Fruit fly (Drosophila melanogaster): ENCODE data around the gene Yod1.

DNA sequence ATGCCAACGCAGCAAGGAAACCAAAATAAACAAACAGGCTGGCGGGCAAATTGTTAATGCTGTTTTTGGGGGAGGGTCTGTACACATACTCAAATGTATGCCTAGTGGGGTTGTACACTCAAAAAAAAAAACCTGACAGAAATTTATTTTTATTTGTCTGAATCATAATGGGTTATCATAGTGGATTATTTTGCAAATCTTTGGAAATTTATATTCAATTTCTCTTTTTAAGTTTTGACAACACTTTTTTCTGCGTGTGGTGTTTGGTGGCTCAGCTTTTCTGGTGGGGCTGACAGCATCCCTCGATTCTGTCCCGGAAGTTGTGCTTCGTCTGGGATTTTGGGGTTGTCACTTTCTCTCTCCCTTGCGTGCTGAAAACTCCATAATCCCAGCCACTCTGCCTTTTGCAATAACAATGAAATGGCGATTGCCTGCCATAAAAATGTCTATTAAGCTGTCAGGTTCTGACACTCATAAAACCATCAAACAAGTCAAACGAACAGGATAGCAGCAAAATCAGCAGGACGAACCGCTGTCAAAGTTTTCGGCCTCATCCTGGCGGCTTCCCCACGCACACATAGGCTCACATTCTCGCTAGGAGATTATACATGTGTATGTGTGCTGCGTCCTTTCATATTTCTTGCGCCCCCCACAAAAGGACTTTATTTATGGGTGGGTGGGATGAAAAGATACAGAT is 21.4 kb downstream of the Yod1 start:
- TF ChIP-seq CG8319 (GFP tag; optimal IDR thresholded peaks at IDR 0.05): peak; percentile 32
- no peak for TF ChIP-seq Met (GFP tag; optimal IDR thresholded peaks at IDR 0.05)
- no peak for TF ChIP-seq CG16779 (tag; optimal IDR thresholded peaks at IDR 0.05)
